Worm (Caenorhabditis elegans) whole organism, L1 larva: Measurements from ENCODE around the gene ceh-10.

Experiments
- C16A3.4 ChIP-seq: fragments of 150-350 bp; optimal IDR thresholded peaks from 2 replicates; lab custom pipeline; 2014; ENCODE audit warnings: missing biosample characterization, missing genetic modification characterization
- Y116A8C.19 ChIP-seq: sonication (generic microtip); optimal IDR thresholded peaks from 2 replicates; lab custom pipeline; 2016; ENCODE audit warnings: missing compliant biosample characterization, missing genetic modification characterization, borderline replicate concordance
- alr-1 ChIP-seq: fragments of 200-800 bp; sonication (Bioruptor generic); optimal IDR thresholded peaks from 2 replicates; lab custom pipeline; 2018; ENCODE audit warnings: borderline replicate concordance, mild to moderate bottlenecking, missing genetic modification characterization, missing compliant biosample characterization
- ama-1 ChIP-seq: fragments of 150-350 bp; optimal IDR thresholded peaks from 2 replicates; lab custom pipeline; 2014
- blmp-1 ChIP-seq: fragments of 150-350 bp; optimal IDR thresholded peaks from 2 replicates; lab custom pipeline; 2014; ENCODE audit warnings: missing biosample characterization, missing genetic modification characterization
- ceh-63 ChIP-seq: fragments of 200-800 bp; sonication (Bioruptor generic); optimal IDR thresholded peaks from 2 replicates; lab custom pipeline; 2018; ENCODE audit warnings: mild to moderate bottlenecking, missing genetic modification characterization, missing compliant biosample characterization
- ceh-8 ChIP-seq: fragments of 200-800 bp; sonication (Bioruptor generic); optimal IDR thresholded peaks from 2 replicates; lab custom pipeline; 2018; ENCODE audit warnings: mild to moderate bottlenecking, missing genetic modification characterization, moderate library complexity, missing compliant biosample characterization
- ceh-82 ChIP-seq, 3 experiments: fragments of 150-350 bp in 1 of 3; sonication (generic microtip) in 2 of 3; optimal IDR thresholded peaks; 2 replicates each; lab custom pipeline; 2014 to 2017; ENCODE audit warnings: missing biosample characterization in 3 of 3, missing genetic modification characterization in 3 of 3
- efl-1 ChIP-seq, 4 experiments: fragments of 150-350 bp; optimal IDR thresholded peaks in 3 of 4; peaks in 1 of 4; 1 replicate in 1 of 4; 2 replicates in 3 of 4; lab custom pipeline; 2014; ENCODE audit warnings: missing biosample characterization in 2 of 4, missing genetic modification characterization in 2 of 4, missing genetic modification reagents in 2 of 4
- elt-2 ChIP-seq: sonication (generic microtip); optimal IDR thresholded peaks from 2 replicates; lab custom pipeline; 2016; ENCODE audit warnings: missing genetic modification characterization, mild to moderate bottlenecking, inconsistent platforms, missing compliant biosample characterization, missing genetic modification reagents
- elt-3 ChIP-seq, 6 experiments: fragments of 150-350 bp in 1 of 6; sonication (generic microtip); optimal IDR thresholded peaks; 2 replicates each; lab custom pipeline; 2017 to 2018; ENCODE audit warnings: missing biosample characterization in 6 of 6, missing genetic modification characterization in 6 of 6, inconsistent platforms in 1 of 6
- fkh-4 ChIP-seq: sonication (generic microtip); optimal IDR thresholded peaks from 2 replicates; lab custom pipeline; 2016; ENCODE audit warnings: missing compliant biosample characterization, missing genetic modification characterization, borderline replicate concordance
- fos-1 ChIP-seq: fragments of 150-350 bp; optimal IDR thresholded peaks from 2 replicates; lab custom pipeline; 2014; ENCODE audit warnings: missing biosample characterization, missing genetic modification characterization
- lin-14 ChIP-seq: fragments of 200-800 bp; sonication (Bioruptor generic); optimal IDR thresholded peaks from 2 replicates; lab custom pipeline; 2018; ENCODE audit warnings: mild to moderate bottlenecking, missing genetic modification characterization, moderate library complexity, missing compliant biosample characterization
- lin-35 ChIP-seq, 2 experiments: fragments of 150-350 bp; optimal IDR thresholded peaks; 2 replicates each; lab custom pipeline; 2014; ENCODE audit warnings: missing biosample characterization in 2 of 2, missing genetic modification characterization in 2 of 2, missing genetic modification reagents in 2 of 2
- lsy-2 ChIP-seq, 2 experiments: fragments of 150-350 bp; optimal IDR thresholded peaks; 2 replicates each; lab custom pipeline; 2014; ENCODE audit warnings: missing biosample characterization in 2 of 2, missing genetic modification characterization in 2 of 2
- mdl-1 ChIP-seq, 2 experiments: fragments of 150-350 bp; optimal IDR thresholded peaks; 2 replicates each; lab custom pipeline; 2014 to 2017; ENCODE audit warnings: missing biosample characterization in 2 of 2, missing genetic modification characterization in 2 of 2, inconsistent platforms in 1 of 2
- nhr-20 ChIP-seq: sonication (generic microtip); optimal IDR thresholded peaks from 2 replicates; lab custom pipeline; 2016; ENCODE audit warnings: mild to moderate bottlenecking, missing genetic modification characterization, missing compliant biosample characterization
- nhr-47 ChIP-seq: sonication (generic microtip); optimal IDR thresholded peaks from 2 replicates; lab custom pipeline; 2016; ENCODE audit warnings: mild to moderate bottlenecking, missing genetic modification characterization, moderate library complexity, missing compliant biosample characterization
- nhr-71 ChIP-seq: sonication (generic microtip); optimal IDR thresholded peaks from 2 replicates; lab custom pipeline; 2016; ENCODE audit warnings: mild to moderate bottlenecking, missing genetic modification characterization, moderate library complexity, missing compliant biosample characterization
- nhr-84 ChIP-seq: sonication (generic microtip); optimal IDR thresholded peaks from 2 replicates; lab custom pipeline; 2017; ENCODE audit warnings: missing biosample characterization, missing genetic modification characterization
- nhr-85 ChIP-seq: sonication (generic microtip); peaks from one replicate; lab custom pipeline; 2016; ENCODE audit warnings: missing genetic modification characterization, inconsistent platforms, missing compliant biosample characterization
- nhr-90 ChIP-seq: sonication (generic microtip); optimal IDR thresholded peaks from 2 replicates; lab custom pipeline; 2016; ENCODE audit warnings: mild to moderate bottlenecking, missing genetic modification characterization, missing compliant biosample characterization; ENCODE audit not compliant: poor library complexity
- pag-3 ChIP-seq: sonication (generic microtip); optimal IDR thresholded peaks from 2 replicates; lab custom pipeline; 2017; ENCODE audit warnings: missing genetic modification characterization, mild to moderate bottlenecking, missing compliant biosample characterization, antibody characterized with exemption, borderline replicate concordance; ENCODE audit not compliant: insufficient read depth
- pax-3 ChIP-seq: fragments of 200-800 bp; sonication (Bioruptor generic); optimal IDR thresholded peaks from 2 replicates; lab custom pipeline; 2018; ENCODE audit warnings: mild to moderate bottlenecking, missing genetic modification characterization, moderate library complexity, missing compliant biosample characterization
- pqm-1 ChIP-seq: sonication (generic microtip); optimal IDR thresholded peaks from 3 replicates; lab custom pipeline; 2017; ENCODE audit warnings: missing biosample characterization, missing genetic modification characterization
- rnt-1 ChIP-seq: sonication (generic microtip); optimal IDR thresholded peaks from 2 replicates; lab custom pipeline; 2016; ENCODE audit warnings: mild to moderate bottlenecking, missing genetic modification characterization, moderate library complexity, missing compliant biosample characterization
- skn-1 ChIP-seq: fragments of 150-350 bp; optimal IDR thresholded peaks from 2 replicates; lab custom pipeline; 2014; ENCODE audit warnings: missing biosample characterization, missing genetic modification characterization
- snu-23 ChIP-seq: sonication (generic microtip); optimal IDR thresholded peaks from 2 replicates; lab custom pipeline; 2016; ENCODE audit warnings: missing genetic modification characterization, missing compliant biosample characterization
- sptf-1 ChIP-seq: fragments of 150-350 bp; optimal IDR thresholded peaks from 2 replicates; lab custom pipeline; 2014; ENCODE audit warnings: missing biosample characterization, missing genetic modification characterization
- swsn-7 ChIP-seq: sonication (generic microtip); optimal IDR thresholded peaks from 2 replicates; lab custom pipeline; 2016; ENCODE audit warnings: missing genetic modification characterization, missing compliant biosample characterization
- tbx-2 ChIP-seq: sonication (generic microtip); optimal IDR thresholded peaks from 2 replicates; lab custom pipeline; 2016; ENCODE audit warnings: missing genetic modification characterization, missing compliant biosample characterization
- tlp-1 ChIP-seq: fragments of 150-350 bp; optimal IDR thresholded peaks from 2 replicates; lab custom pipeline; 2014; ENCODE audit warnings: missing biosample characterization, missing genetic modification characterization
- unc-130 ChIP-seq: fragments of 150-350 bp; optimal IDR thresholded peaks from 2 replicates; lab custom pipeline; 2017; ENCODE audit warnings: missing biosample characterization, missing genetic modification characterization, inconsistent platforms
- unc-30 ChIP-seq: sonication (generic microtip); optimal IDR thresholded peaks from 2 replicates; lab custom pipeline; 2017; ENCODE audit warnings: missing biosample characterization, missing genetic modification characterization
- unc-86 ChIP-seq: sonication (generic microtip); optimal IDR thresholded peaks from 2 replicates; lab custom pipeline; 2016; ENCODE audit warnings: missing genetic modification characterization, missing compliant biosample characterization
- unc-98 ChIP-seq: fragments of 200-800 bp; sonication (Bioruptor generic); IDR thresholded peaks from 2 replicates; pipeline ENCODE4 v1.3.6; 2022; ENCODE audit warnings: missing genetic modification characterization, missing compliant biosample characterization
- vab-15 ChIP-seq: sonication (generic microtip); optimal IDR thresholded peaks from 2 replicates; lab custom pipeline; 2017; ENCODE audit warnings: missing genotype, mild to moderate bottlenecking, missing genetic modification characterization, missing compliant biosample characterization
- zag-1 ChIP-seq: fragments of 150-350 bp; optimal IDR thresholded peaks from 2 replicates; lab custom pipeline; 2014; ENCODE audit warnings: missing biosample characterization, missing genetic modification characterization
- zip-4 ChIP-seq: fragments of 200-800 bp; sonication (Bioruptor generic); optimal IDR thresholded peaks from 2 replicates; lab custom pipeline; 2018; ENCODE audit warnings: mild to moderate bottlenecking, missing genetic modification characterization, moderate library complexity, missing compliant biosample characterization
- ztf-11 ChIP-seq, 2 experiments: sonication (generic microtip); optimal IDR thresholded peaks; 2 replicates each; lab custom pipeline; 2016 to 2017; ENCODE audit warnings: missing genetic modification characterization in 2 of 2, missing biosample characterization in 1 of 2, missing compliant biosample characterization in 1 of 2

ceh-10 gene

ce11 chrIII:5834663-5835062 lies 35.8 kb downstream of the ceh-10 start:
- TF ChIP-seq blmp-1 (tag; lab: Kevin White, UChicago) (peak; percentile 22), snu-23 (GFP tag; lab: Kevin White, UChicago) (no peak), unc-130 (tag; lab: Kevin White, UChicago) (no peak)

ce11 chrIII:5835163-5835871 lies 36.5 kb downstream of the ceh-10 start:
- peak; percentile 18 for TF ChIP-seq vab-15
- TF ChIP-seq unc-130 (tag; lab: Kevin White, UChicago), result peak; percentile 39
- TF ChIP-seq zag-1 (tag; lab: Kevin White, UChicago), result no peak
- peak; percentile 11 for TF ChIP-seq nhr-47 (tag; lab: Kevin White, UChicago)
- peak; percentile 45 for TF ChIP-seq nhr-90 (tag; lab: Kevin White, UChicago)
- TF ChIP-seq swsn-7, result peak; percentile 13
- peak in 1 of 2 experiments; percentile 9 for TF ChIP-seq mdl-1 (tag; optimal IDR thresholded peaks at IDR 0.05; lab: Kevin White, UChicago)
- peak in 1 of 2 experiments; percentile 41 for TF ChIP-seq lsy-2 (tag; optimal IDR thresholded peaks at IDR 0.05; lab: Kevin White, UChicago)
- TF ChIP-seq fos-1 (tag; lab: Kevin White, UChicago), result no peak
- TF ChIP-seq efl-1 (optimal IDR thresholded peaks at IDR 0.05; lab: Kevin White, UChicago), result no peak
- TF ChIP-seq efl-1 (GFP tag; optimal IDR thresholded peaks at IDR 0.05 in 1 of 2; lab: Kevin White, UChicago), result peak in 1 of 2 experiments; percentile 67
- TF ChIP-seq lin-14, result peak; percentile 47
- TF ChIP-seq elt-3 (tag; optimal IDR thresholded peaks at IDR 0.05; lab: Kevin White, UChicago), result peak in 5 of 6 experiments; percentile 71 to 99 (median 83)
- TF ChIP-seq snu-23 (GFP tag; lab: Kevin White, UChicago), result peak; percentile 44
- peak; percentile 58 for TF ChIP-seq rnt-1 (tag; lab: Kevin White, UChicago)
- peak in 1 of 2 experiments; percentile 63 for TF ChIP-seq lin-35 (GFP tag; optimal IDR thresholded peaks at IDR 0.05; lab: Kevin White, UChicago)
- TF ChIP-seq ceh-63 (GFP tag; lab: Kevin White, UChicago), result no peak
- peak; percentile 74 for TF ChIP-seq blmp-1 (tag; lab: Kevin White, UChicago)
- TF ChIP-seq elt-2 (tag; lab: Kevin White, UChicago), result peak; percentile 67
- TF ChIP-seq pag-3, result no peak
- TF ChIP-seq nhr-71 (tag; lab: Kevin White, UChicago), result peak; percentile 31
- no peak for TF ChIP-seq ztf-11 (tag; optimal IDR thresholded peaks at IDR 0.05; lab: Kevin White, UChicago)
- peak; percentile 72 for TF ChIP-seq nhr-85 (tag; lab: Kevin White, UChicago)
- TF ChIP-seq nhr-20 (tag; lab: Kevin White, UChicago), result peak; percentile 41

ce11 chrIII:5836261-5836660 lies 37.4 kb downstream of the ceh-10 start:
- TF ChIP-seq alr-1 (tag; lab: Kevin White, UChicago) (no peak), efl-1 (optimal IDR thresholded peaks at IDR 0.05; lab: Kevin White, UChicago) (no peak), efl-1 (GFP tag; optimal IDR thresholded peaks at IDR 0.05 in 1 of 2; lab: Kevin White, UChicago) (peak in 1 of 2 experiments; percentile 89), nhr-20 (tag; lab: Kevin White, UChicago) (peak; percentile 16), sptf-1 (tag; lab: Kevin White, UChicago) (no peak), lin-14 (peak; percentile 55), ama-1 (lab: Kevin White, UChicago) (peak; percentile 38), ceh-82 (tag; optimal IDR thresholded peaks at IDR 0.05; lab: Kevin White, UChicago) (peak in 1 of 3 experiments; percentile 8), nhr-71 (tag; lab: Kevin White, UChicago) (peak; percentile 38), nhr-85 (tag; lab: Kevin White, UChicago) (peak; percentile 80)
- TF ChIP-seq, all 84 proteins: peak for 7

- no peak for TF ChIP-seq pax-3 (tag; lab: Kevin White, UChicago)
- TF ChIP-seq fos-1 (tag; lab: Kevin White, UChicago), result no peak
- no peak for TF ChIP-seq zip-4 (GFP tag; lab: Kevin White, UChicago)
- TF ChIP-seq swsn-7, result no peak
- no peak for TF ChIP-seq tlp-1 (tag; lab: Kevin White, UChicago)
- peak; percentile 29 for TF ChIP-seq skn-1
- TF ChIP-seq vab-15, result no peak
- peak in 1 of 2 experiments; percentile 11 for TF ChIP-seq efl-1 (optimal IDR thresholded peaks at IDR 0.05; lab: Kevin White, UChicago)
- TF ChIP-seq efl-1 (GFP tag; optimal IDR thresholded peaks at IDR 0.05 in 1 of 2; lab: Kevin White, UChicago), result no peak
- no peak for TF ChIP-seq unc-86 (tag; lab: Kevin White, UChicago)
- no peak for TF ChIP-seq ceh-8 (GFP tag; lab: Kevin White, UChicago)
- no peak for TF ChIP-seq fkh-4
- no peak for TF ChIP-seq nhr-84 (tag; lab: Kevin White, UChicago)
- TF ChIP-seq ztf-11 (tag; optimal IDR thresholded peaks at IDR 0.05; lab: Kevin White, UChicago), result no peak
- peak in 1 of 2 experiments; percentile 35 for TF ChIP-seq lin-35 (GFP tag; optimal IDR thresholded peaks at IDR 0.05; lab: Kevin White, UChicago)
- TF ChIP-seq unc-98, result no peak
- TF ChIP-seq lin-14, result peak; percentile 21
- no peak for TF ChIP-seq sptf-1 (tag; lab: Kevin White, UChicago)
- no peak for TF ChIP-seq unc-30 (tag; lab: Kevin White, UChicago)
- no peak for TF ChIP-seq Y116A8C.19
- TF ChIP-seq pqm-1 (tag; lab: Kevin White, UChicago), result no peak
- no peak for TF ChIP-seq mdl-1 (tag; optimal IDR thresholded peaks at IDR 0.05; lab: Kevin White, UChicago)
- no peak for TF ChIP-seq tbx-2 (tag; lab: Kevin White, UChicago)
- no peak for TF ChIP-seq C16A3.4 (tag; lab: Kevin White, UChicago)
These were observed 38.0 kb downstream of the ceh-10 start, which contains the start of gene W04D12.1 for ce11 chrIII:5836816-5837215. W04D12.1 (plus strand) TSS chrIII:5836926.
